Fruit fly (Drosophila melanogaster): ENCODE results near the gene CalpC.

The CalpC gene

dm6 chrX:16320197-16320921 lies 5.2 kb upstream of the CalpC start, which contains the start of gene Cyp1 (continued):
- TF ChIP-seq bsh (GFP tag; optimal IDR thresholded peaks at IDR 0.05) (peak in 1 of 2 experiments; percentile 10), CG2199 (GFP tag; IDR thresholded peaks at IDR 0.05) (no peak), CG30431 (GFP tag; optimal IDR thresholded peaks at IDR 0.05) (no peak), fd64A (GFP tag; optimal IDR thresholded peaks at IDR 0.05) (no peak), Hr78 (GFP tag; optimal IDR thresholded peaks at IDR 0.05) (no peak), eve (GFP tag; optimal IDR thresholded peaks at IDR 0.05) (no peak), CG13123 (GFP tag; optimal IDR thresholded peaks at IDR 0.05) (no peak), Bteb2 (GFP tag; optimal IDR thresholded peaks at IDR 0.05) (no peak), bigmax (GFP tag; optimal IDR thresholded peaks at IDR 0.05) (peak; percentile 80), CG33557 (GFP tag; optimal IDR thresholded peaks at IDR 0.05) (no peak), kay (GFP tag; optimal IDR thresholded peaks at IDR 0.05) (no peak), Mad (GFP tag; optimal IDR thresholded peaks at IDR 0.05) (no peak), crc (GFP tag; optimal IDR thresholded peaks at IDR 0.05) (no peak), prd (optimal IDR thresholded peaks at IDR 0.05) (no peak), prd (GFP tag; IDR thresholded peaks at IDR 0.05) (peak; percentile 72), CG15269 (tag; optimal IDR thresholded peaks at IDR 0.05) (peak; percentile 35), HLH54F (GFP tag; optimal IDR thresholded peaks at IDR 0.05) (peak; percentile 9), grn (GFP tag; optimal IDR thresholded peaks at IDR 0.05) (no peak), hbn (GFP tag; IDR thresholded peaks at IDR 0.05; ENCODE audit: partially characterized antibody) (peak; percentile 66), Aef1 (GFP tag; IDR thresholded peaks at IDR 0.05) (0 out of 3 replicates have a peak, but pooled peaks have one; percentile 27), CG12659 (GFP tag; optimal IDR thresholded peaks at IDR 0.05) (peak; percentile 60), gt (GFP tag; IDR thresholded peaks at IDR 0.05) (peak; percentile 59), gce (GFP tag; IDR thresholded peaks at IDR 0.05) (peak; percentile 61; the same call in 2 of the 3 replicates), lov (optimal IDR thresholded peaks at IDR 0.05) (no peak), lov (GFP tag; IDR thresholded peaks at IDR 0.05) (peak; percentile 58; the same call in 1 of the 3 replicates), tup (GFP tag; optimal IDR thresholded peaks at IDR 0.05) (peak; percentile 19), H2.0 (GFP tag; IDR thresholded peaks at IDR 0.05) (peak; percentile 36; the same call in 1 of the 2 replicates), CG3281 (GFP tag; optimal IDR thresholded peaks at IDR 0.05) (no peak), B-H1 (GFP tag; IDR thresholded peaks at IDR 0.05) (peak; percentile 44; the same call in 2 of the 3 replicates), CG12155 (GFP tag; optimal IDR thresholded peaks at IDR 0.05) (no peak), br (optimal IDR thresholded peaks at IDR 0.05) (no peak), dan (GFP tag; IDR thresholded peaks at IDR 0.05) (no peak), CG11456 (GFP tag; IDR thresholded peaks at IDR 0.05) (0 out of 3 replicates have a peak, but pooled peaks have one; percentile 66), unc-4 (GFP tag; IDR thresholded peaks at IDR 0.05; ENCODE audit: partially characterized antibody) (peak; percentile 68), Atf6 (GFP tag; IDR thresholded peaks at IDR 0.05) (no peak), CG7556 (GFP tag; optimal IDR thresholded peaks at IDR 0.05) (no peak), dpn (GFP tag; optimal IDR thresholded peaks at IDR 0.05) (peak; percentile 11 to 28), CG31224 (GFP tag; IDR thresholded peaks at IDR 0.05) (peak; percentile 30; the same call in 1 of the 2 replicates), CG32532 (GFP tag; IDR thresholded peaks at IDR 0.05) (no peak; the same call in none of the 2 replicates), Opbp (GFP tag; IDR thresholded peaks at IDR 0.05; ENCODE audit: partially characterized antibody) (peak; percentile 87), Xrp1 (GFP tag; IDR thresholded peaks at IDR 0.05) (peak; percentile 44; the same call in 1 of the 2 replicates), corto (GFP tag; optimal IDR thresholded peaks at IDR 0.05) (no peak), CG5245 (GFP tag; optimal IDR thresholded peaks at IDR 0.05) (no peak)
